Worm (Caenorhabditis elegans): ENCODE data around the gene Y58A7A.2.

Gene Y58A7A.2

DNA sequence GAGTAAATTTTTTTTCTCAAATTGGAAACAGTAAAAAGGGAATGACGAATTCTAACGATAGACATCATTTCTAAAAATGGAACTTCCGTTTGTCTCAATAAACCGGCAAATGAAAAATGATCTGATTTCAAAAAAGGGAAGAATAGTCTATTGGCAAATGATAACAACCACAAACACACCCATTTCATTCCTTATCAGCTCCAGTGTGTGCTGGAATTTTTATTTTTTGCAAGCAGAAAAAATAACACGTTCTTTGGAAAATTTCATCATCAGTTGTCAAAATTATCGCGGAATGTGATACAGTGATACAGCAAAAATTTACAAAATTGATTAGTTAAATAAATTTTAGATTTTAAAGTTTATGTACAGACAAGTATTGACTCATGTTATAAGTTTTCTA lies 4.6 kb downstream of the Y58A7A.2 start:
- no peak for TF ChIP-seq M03D4.4 (tag; optimal IDR thresholded peaks at IDR 0.05)
- no peak for TF ChIP-seq nhr-76 (tag; optimal IDR thresholded peaks at IDR 0.05)
- no peak for TF ChIP-seq bed-3 (GFP tag; optimal IDR thresholded peaks at IDR 0.05)

DNA sequence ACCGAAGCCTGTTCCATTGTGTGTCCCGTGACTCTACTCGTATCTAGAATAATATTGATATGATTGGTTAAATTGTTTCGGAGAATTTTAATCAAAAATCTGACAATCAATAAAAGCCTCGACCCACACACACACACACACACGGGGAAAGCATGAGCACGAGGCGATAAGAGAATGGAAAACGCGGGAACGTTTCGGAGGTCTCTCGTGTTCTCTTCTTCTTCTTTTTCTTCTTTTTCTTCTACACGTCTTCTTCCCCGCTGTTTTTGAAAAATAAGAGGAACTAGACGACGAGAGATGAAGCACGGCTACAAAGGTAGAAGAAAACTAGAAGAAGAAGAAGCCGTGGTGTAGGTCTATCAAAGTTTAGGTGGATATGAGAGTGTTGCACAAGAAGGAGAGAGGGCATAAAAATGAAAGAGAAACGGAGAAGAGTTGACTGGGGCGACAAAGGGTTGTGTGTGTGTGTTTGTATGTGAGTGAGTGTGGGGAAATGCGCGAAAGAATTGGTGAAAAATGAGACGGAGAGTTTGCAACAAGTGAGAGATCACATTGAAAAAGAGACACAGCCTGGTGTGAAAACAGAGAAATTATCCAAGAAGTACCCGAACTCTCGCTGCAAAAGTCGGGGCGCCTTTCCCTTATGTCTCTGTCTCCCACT lies 7.1 kb downstream of the Y58A7A.2 start, which contains the start of gene mlk-1:
Gene mlk-1, minus strand, starts transcription at position 51 of the 661 bp plus-strand sequence.
- TF ChIP-seq elt-1 (tag; optimal IDR thresholded peaks at IDR 0.05; ENCODE audit: borderline replicate concordance, insufficient read depth): no peak
- TF ChIP-seq mls-2 (tag; optimal IDR thresholded peaks at IDR 0.05): peak; percentile 41
- TF ChIP-seq ham-2 (GFP tag; optimal IDR thresholded peaks at IDR 0.05): peak; percentile 66
- TF ChIP-seq lsy-2 (tag; optimal IDR thresholded peaks at IDR 0.05): no peak
- TF ChIP-seq ces-1 (GFP tag; optimal IDR thresholded peaks at IDR 0.05): peak; percentile 17
- peak; percentile 48 for TF ChIP-seq unc-120 (tag; optimal IDR thresholded peaks at IDR 0.05; ENCODE audit: poor library complexity, severe bottlenecking)
- TF ChIP-seq mep-1 (tag; optimal IDR thresholded peaks at IDR 0.05): peak; percentile 28
- TF ChIP-seq nhr-237 (tag; optimal IDR thresholded peaks at IDR 0.05): peak; percentile 36

DNA sequence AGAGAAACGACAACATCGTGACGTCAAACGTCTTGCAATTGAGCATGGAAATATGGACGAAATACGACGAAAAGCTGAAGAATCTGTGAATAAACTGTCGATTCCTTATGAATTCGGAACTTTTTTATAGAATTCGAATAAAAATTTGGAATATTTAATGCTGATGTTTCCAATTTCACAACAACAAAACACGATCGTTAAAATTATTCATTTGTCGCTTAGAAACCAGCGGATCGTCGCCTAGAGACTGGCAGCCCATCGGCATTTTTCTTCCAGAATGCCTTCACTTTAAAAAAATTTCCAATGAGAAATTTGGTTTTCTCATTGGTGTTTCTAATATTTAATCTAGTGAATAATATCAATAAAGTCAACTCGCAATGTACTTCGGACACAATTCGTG lies 18.6 kb downstream of the Y58A7A.2 start, which contains the start of gene cwp-4:
Gene cwp-4, plus strand, starts transcription at position 301 of the 400 bp plus-strand sequence.
- TF ChIP-seq sptf-1 (tag; optimal IDR thresholded peaks at IDR 0.05) (no peak), lsy-2 (tag; optimal IDR thresholded peaks at IDR 0.05) (no peak), ces-1 (GFP tag; optimal IDR thresholded peaks at IDR 0.05) (no peak), snpc-4 (tag; optimal IDR thresholded peaks at IDR 0.05) (no peak), nhr-12 (tag; optimal IDR thresholded peaks at IDR 0.05) (no peak), blmp-1 (tag; optimal IDR thresholded peaks at IDR 0.05) (no peak), sem-2 (GFP tag; optimal IDR thresholded peaks at IDR 0.05) (no peak), lin-32 (GFP tag; optimal IDR thresholded peaks at IDR 0.05) (no peak), drap-1 (GFP tag; optimal IDR thresholded peaks at IDR 0.05) (no peak), mab-5 (tag; optimal IDR thresholded peaks at IDR 0.05) (no peak), ham-2 (GFP tag; optimal IDR thresholded peaks at IDR 0.05) (no peak), cnd-1 (tag; optimal IDR thresholded peaks at IDR 0.05) (no peak), unc-39 (tag; optimal IDR thresholded peaks at IDR 0.05) (no peak), nhr-2 (tag; optimal IDR thresholded peaks at IDR 0.05) (no peak)

DNA sequence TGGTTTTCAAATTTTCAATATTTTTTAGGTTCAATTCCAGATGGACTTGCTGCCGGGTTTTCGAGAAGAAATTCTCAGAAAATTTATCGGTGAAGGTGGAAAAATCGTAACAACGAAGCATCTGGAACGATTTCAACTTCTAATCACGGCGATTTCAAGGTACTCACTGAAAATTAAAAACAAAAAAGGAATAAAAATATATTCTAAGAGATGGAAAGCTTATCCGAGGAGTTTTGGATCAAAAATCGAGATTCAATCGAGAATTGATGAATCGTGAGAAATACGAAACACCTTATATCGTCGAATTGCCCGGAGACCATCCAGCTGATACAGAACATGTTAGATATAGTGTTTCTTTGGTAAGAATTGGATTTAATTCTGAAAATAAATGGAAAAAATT lies 19.7 kb downstream of the Y58A7A.2 start, which contains the start of gene K11D12.12:
Gene K11D12.12, plus strand, starts transcription at position 29 of the 400 bp plus-strand sequence.
- no peak for TF ChIP-seq nhr-2 (tag; optimal IDR thresholded peaks at IDR 0.05)
- TF ChIP-seq nhr-76 (tag; optimal IDR thresholded peaks at IDR 0.05): no peak
- TF ChIP-seq nhr-28 (tag; optimal IDR thresholded peaks at IDR 0.05): no peak
- TF ChIP-seq lin-32 (GFP tag; optimal IDR thresholded peaks at IDR 0.05): no peak
- TF ChIP-seq lin-13 (tag; optimal IDR thresholded peaks at IDR 0.05): no peak
- no peak for TF ChIP-seq M03D4.4 (tag; optimal IDR thresholded peaks at IDR 0.05)
- no peak for TF ChIP-seq cnd-1 (tag; optimal IDR thresholded peaks at IDR 0.05)
- no peak for TF ChIP-seq flh-1 (GFP tag; optimal IDR thresholded peaks at IDR 0.05)
- no peak for TF ChIP-seq ztf-11 (tag; optimal IDR thresholded peaks at IDR 0.05)
- no peak for TF ChIP-seq ham-2 (GFP tag; optimal IDR thresholded peaks at IDR 0.05)
- no peak for TF ChIP-seq pha-4 (tag; optimal IDR thresholded peaks at IDR 0.05)
- TF ChIP-seq unc-120 (tag; optimal IDR thresholded peaks at IDR 0.05; ENCODE audit: poor library complexity, severe bottlenecking): no peak
- no peak for TF ChIP-seq unc-39 (tag; optimal IDR thresholded peaks at IDR 0.05)
- TF ChIP-seq elt-3 (tag; optimal IDR thresholded peaks at IDR 0.05): no peak
- no peak for TF ChIP-seq mab-5 (tag; optimal IDR thresholded peaks at IDR 0.05)
- no peak for TF ChIP-seq lsy-2 (tag; optimal IDR thresholded peaks at IDR 0.05)
- no peak for TF ChIP-seq nhr-12 (tag; optimal IDR thresholded peaks at IDR 0.05)

DNA sequence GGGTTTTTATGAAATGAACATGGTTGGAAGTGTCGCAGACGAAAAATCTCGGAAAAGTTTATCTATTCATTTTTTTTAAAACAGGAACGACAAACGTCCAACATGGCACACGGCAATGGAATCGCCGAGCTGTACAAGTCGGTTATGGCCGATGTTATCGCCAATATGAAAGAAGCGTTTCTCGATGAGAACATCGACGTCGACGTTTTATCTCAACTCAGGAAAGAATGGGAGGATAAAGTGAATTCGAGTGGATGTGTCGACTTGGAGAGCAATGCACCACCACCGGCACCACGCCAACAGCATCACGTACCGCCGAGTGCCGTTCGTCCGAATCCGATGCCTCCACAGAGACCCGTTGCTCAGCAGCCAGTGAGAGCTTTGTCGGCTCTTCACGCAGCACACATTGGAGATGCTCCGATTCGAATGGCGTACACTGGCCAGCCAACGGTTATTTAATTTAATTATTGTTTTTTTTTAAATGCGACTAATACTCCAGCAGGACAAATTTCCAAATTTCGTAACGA lies 21.8 kb downstream of the Y58A7A.2 start:
- TF ChIP-seq ces-1 (GFP tag; optimal IDR thresholded peaks at IDR 0.05) (no peak), elt-1 (tag; optimal IDR thresholded peaks at IDR 0.05; ENCODE audit: borderline replicate concordance, insufficient read depth) (no peak), mab-5 (tag; optimal IDR thresholded peaks at IDR 0.05) (no peak), pha-4 (tag; optimal IDR thresholded peaks at IDR 0.05) (no peak), zip-8 (tag; optimal IDR thresholded peaks at IDR 0.05) (no peak), ceh-83 (GFP tag; optimal IDR thresholded peaks at IDR 0.05) (no peak), mls-2 (tag; optimal IDR thresholded peaks at IDR 0.05) (no peak), unc-120 (tag; optimal IDR thresholded peaks at IDR 0.05; ENCODE audit: poor library complexity, severe bottlenecking) (no peak), nhr-12 (tag; optimal IDR thresholded peaks at IDR 0.05) (no peak), drap-1 (GFP tag; optimal IDR thresholded peaks at IDR 0.05) (no peak), sptf-1 (tag; optimal IDR thresholded peaks at IDR 0.05) (no peak), ceh-39 (tag; optimal IDR thresholded peaks at IDR 0.05) (no peak), nhr-76 (tag; optimal IDR thresholded peaks at IDR 0.05) (no peak)

All from whole organism, mixed stage, embryonic.